Worm (Caenorhabditis elegans): ENCODE data around the gene F21C10.13.
A peak's percentile ranks its signal among the peaks of the same experiment; 100 is the strongest.
"Not testable (repeated sequence)": the region's sequence is repeated elsewhere in the genome, so short reads cannot be mapped to it uniquely, and the experiment has no call there.

DNA sequence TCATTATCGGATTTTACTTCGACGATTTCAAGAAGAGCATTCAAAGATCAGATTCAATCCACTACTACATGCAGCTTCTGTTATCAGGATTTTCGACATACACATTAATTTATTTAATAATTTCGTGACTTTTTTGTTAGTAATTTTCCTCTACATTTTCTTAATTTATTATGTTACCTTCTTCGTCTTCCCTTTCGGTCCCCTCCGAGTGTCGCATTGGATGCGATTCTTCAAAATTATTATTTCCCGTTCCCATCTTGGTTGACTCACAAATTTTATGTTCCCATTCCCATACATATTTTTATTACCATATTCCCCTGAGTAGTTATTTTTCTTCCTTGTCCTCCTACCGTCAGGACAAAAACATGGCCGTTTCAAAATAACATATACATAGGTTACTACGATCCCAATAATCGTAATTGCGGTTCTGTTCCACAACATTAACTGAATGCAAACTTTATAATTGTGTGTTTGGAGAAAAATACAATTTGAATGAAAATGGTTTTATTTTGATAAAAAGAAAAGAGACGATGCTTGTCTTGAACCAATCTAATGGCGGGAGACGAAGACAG lies 37.1 kb downstream of the F21C10.13 start:
- not testable (repeated sequence) for TF ChIP-seq snpc-4 (tag; optimal IDR thresholded peaks at IDR 0.05); blmp-1 (tag; optimal IDR thresholded peaks at IDR 0.05); nhr-11 (tag; optimal IDR thresholded peaks at IDR 0.05); lir-3 (tag; optimal IDR thresholded peaks at IDR 0.05; ENCODE audit: poor library complexity); pqm-1 (tag; optimal IDR thresholded peaks at IDR 0.05); rnt-1 (tag; optimal IDR thresholded peaks at IDR 0.05); unc-62 (GFP tag; optimal IDR thresholded peaks at IDR 0.05); ztf-11 (tag; optimal IDR thresholded peaks at IDR 0.05); lin-13 (GFP tag; optimal IDR thresholded peaks at IDR 0.05); sptf-1 (tag; optimal IDR thresholded peaks at IDR 0.05); nhr-76 (tag; optimal IDR thresholded peaks at IDR 0.05); dsc-1 (tag; optimal IDR thresholded peaks at IDR 0.05)
- TF ChIP-seq nhr-90 (tag; optimal IDR thresholded peaks at IDR 0.05; ENCODE audit: poor library complexity) (peak; percentile 7), aly-2 (tag; optimal IDR thresholded peaks at IDR 0.05) (peak; percentile 60)
